Fruit fly (Drosophila melanogaster) whole organism, embryonic: ENCODE measurements around the gene grass.
A peak's percentile ranks its signal among the peaks of the same experiment; 100 is the strongest.

Source experiments
- Atf6 ChIP-seq: fragments of 200-800 bp; sonication (Bioruptor generic); IDR thresholded peaks from 2 replicates; pipeline ENCODE4 v1.3.6; 2022; ENCODE audit warnings: missing biosample characterization, missing genetic modification characterization
- B-H1 ChIP-seq: fragments of 200-800 bp; sonication (Bioruptor generic); IDR thresholded peaks from 3 replicates; pipeline ENCODE4 v1.3.6; 2022; ENCODE audit warnings: missing biosample characterization, missing genetic modification characterization
- BtbVII ChIP-seq: fragments of 200-800 bp; sonication (Bioruptor generic); optimal IDR thresholded peaks from 3 replicates; lab custom pipeline; 2017; ENCODE audit warnings: missing biosample characterization, mild to moderate bottlenecking, missing genetic modification characterization
- CG10462 ChIP-seq: fragments of 200-800 bp; sonication (Bioruptor generic); optimal IDR thresholded peaks from 2 replicates; lab custom pipeline; 2016; ENCODE audit warnings: missing biosample characterization, missing genetic modification characterization
- CG13287 ChIP-seq: fragments of 200-800 bp; sonication (Bioruptor generic); IDR thresholded peaks from 2 replicates; pipeline ENCODE4 v1.3.6; 2022; ENCODE audit warnings: missing biosample characterization, missing genetic modification characterization; ENCODE audit not compliant: partially characterized antibody
- CG14050 ChIP-seq: fragments of 200-800 bp; sonication (Bioruptor generic); IDR thresholded peaks from 3 replicates; pipeline ENCODE4 v1.3.6; 2022; ENCODE audit warnings: missing biosample characterization, missing genetic modification characterization
- CG14965 ChIP-seq: fragments of 200-800 bp; sonication (Bioruptor generic); optimal IDR thresholded peaks from 2 replicates; lab custom pipeline; 2016; ENCODE audit warnings: missing biosample characterization, missing genetic modification characterization, borderline replicate concordance
- CG18599 ChIP-seq: fragments of 200-800 bp; sonication (Bioruptor generic); optimal IDR thresholded peaks from 3 replicates; lab custom pipeline; 2017; ENCODE audit warnings: missing biosample characterization, missing genetic modification characterization, mild to moderate bottlenecking, moderate library complexity, missing genetic modification reagents
- CG2120 ChIP-seq: fragments of 200-800 bp; sonication (Bioruptor generic); optimal IDR thresholded peaks from 3 replicates; lab custom pipeline; 2016; ENCODE audit warnings: missing biosample characterization, missing genetic modification characterization
- CG32767 ChIP-seq: fragments of 200-800 bp; sonication (Bioruptor generic); IDR thresholded peaks from 2 replicates; pipeline ENCODE4 v1.3.6; 2022; ENCODE audit warnings: missing biosample characterization, missing genetic modification characterization
- CG3281 ChIP-seq: fragments of 200-800 bp; sonication (Bioruptor generic); optimal IDR thresholded peaks from 3 replicates; lab custom pipeline; 2017; ENCODE audit warnings: missing biosample characterization, mild to moderate bottlenecking, missing genetic modification characterization
- CG4360 ChIP-seq: fragments of 200-800 bp; sonication (Bioruptor generic); IDR thresholded peaks from 2 replicates; pipeline ENCODE4 v1.3.6; 2022; ENCODE audit warnings: missing biosample characterization, missing genetic modification characterization
- CG4617 ChIP-seq: fragments of 200-800 bp; sonication (Bioruptor generic); optimal IDR thresholded peaks from 3 replicates; lab custom pipeline; 2016; ENCODE audit warnings: missing biosample characterization, missing genetic modification characterization, borderline replicate concordance
- CG7786 ChIP-seq: fragments of 200-800 bp; sonication (Bioruptor generic); optimal IDR thresholded peaks from 2 replicates; lab custom pipeline; 2016; ENCODE audit warnings: missing biosample characterization, missing genetic modification characterization
- CG8281 ChIP-seq: fragments of 200-800 bp; sonication (Bioruptor generic); optimal IDR thresholded peaks from 2 replicates; lab custom pipeline; 2018; ENCODE audit warnings: missing biosample characterization, mild to moderate bottlenecking, missing genetic modification characterization, moderate library complexity
- D19B ChIP-seq: fragments of 200-800 bp; sonication (Bioruptor generic); optimal IDR thresholded peaks from 2 replicates; lab custom pipeline; 2017; ENCODE audit warnings: missing biosample characterization, mild to moderate bottlenecking, missing genetic modification characterization
- Dbx ChIP-seq: fragments of 200-800 bp; sonication (Bioruptor generic); IDR thresholded peaks from 3 replicates; pipeline ENCODE4 v1.3.6; 2022; ENCODE audit warnings: missing biosample characterization, missing genetic modification characterization
- Dip3 ChIP-seq: fragments of 200-800 bp; sonication (Bioruptor generic); optimal IDR thresholded peaks from 3 replicates; lab custom pipeline; 2016; ENCODE audit warnings: missing biosample characterization, missing genetic modification characterization
- Drgx ChIP-seq: fragments of 200-800 bp; sonication (Bioruptor generic); IDR thresholded peaks from 2 replicates; pipeline ENCODE4 v1.3.6; 2022; ENCODE audit warnings: missing biosample characterization, missing genetic modification characterization
- Hsf ChIP-seq: fragments of 200-800 bp; sonication (Bioruptor generic); optimal IDR thresholded peaks from 3 replicates; lab custom pipeline; 2016; ENCODE audit warnings: missing biosample characterization, missing genetic modification characterization
- Lhr ChIP-seq: fragments of 200-800 bp; sonication (Bioruptor generic); optimal IDR thresholded peaks from 3 replicates; lab custom pipeline; 2017; ENCODE audit warnings: mild to moderate bottlenecking, missing biosample characterization, missing genetic modification reagents, missing genetic modification characterization
- MESR4 ChIP-seq: fragments of 200-800 bp; sonication (Bioruptor generic); optimal IDR thresholded peaks from 2 replicates; lab custom pipeline; 2018; ENCODE audit warnings: missing biosample characterization, mild to moderate bottlenecking, missing genetic modification characterization, moderate library complexity
- Med ChIP-seq: fragments of 200-800 bp; sonication (Bioruptor generic); peaks from one replicate; lab custom pipeline; 2016; ENCODE audit warnings: missing biosample characterization, missing genetic modification characterization, mild to moderate bottlenecking, inconsistent platforms, moderate library complexity
- Meics ChIP-seq: fragments of 200-800 bp; sonication (Bioruptor generic); optimal IDR thresholded peaks from 2 replicates; lab custom pipeline; 2017; ENCODE audit warnings: missing biosample characterization, mild to moderate bottlenecking, missing genetic modification characterization
- NK7.1 ChIP-seq: fragments of 200-800 bp; sonication (Bioruptor generic); optimal IDR thresholded peaks from 3 replicates; lab custom pipeline; 2016; ENCODE audit warnings: missing biosample characterization, missing genetic modification characterization
- NfI ChIP-seq: fragments of 200-800 bp; sonication (Bioruptor generic); optimal IDR thresholded peaks from 3 replicates; lab custom pipeline; 2018; ENCODE audit warnings: missing biosample characterization, mild to moderate bottlenecking, missing genetic modification characterization, moderate library complexity
- Trl ChIP-seq, 3 experiments: fragments of >200 bp in 2 of 3; fragments of 200-800 bp in 1 of 3; sonication (Bioruptor generic) in 1 of 3; optimal IDR thresholded peaks; 2 replicates in 1 of 3; 3 replicates in 2 of 3; lab custom pipeline; 2016 to 2017; ENCODE audit warnings: missing biosample characterization in 1 of 3, missing genetic modification characterization in 1 of 3
- br ChIP-seq: fragments of >200 bp; optimal IDR thresholded peaks from 2 replicates; lab custom pipeline; 2017
- cwo ChIP-seq: fragments of 200-800 bp; sonication (Bioruptor generic); optimal IDR thresholded peaks from 3 replicates; lab custom pipeline; 2017; ENCODE audit warnings: missing biosample characterization, missing genetic modification characterization, mild to moderate bottlenecking, moderate library complexity, missing genetic modification reagents
- dmrt99B ChIP-seq: fragments of 200-800 bp; sonication (Bioruptor generic); optimal IDR thresholded peaks from 2 replicates; lab custom pipeline; 2018; ENCODE audit warnings: missing biosample characterization, mild to moderate bottlenecking, missing genetic modification characterization, moderate library complexity
- dysf ChIP-seq: fragments of 200-800 bp; sonication (Bioruptor generic); IDR thresholded peaks from 3 replicates; pipeline ENCODE4 v1.3.6; 2022; ENCODE audit warnings: missing biosample characterization, missing genetic modification characterization
- fu2 ChIP-seq: fragments of 200-800 bp; sonication (Bioruptor generic); optimal IDR thresholded peaks from 2 replicates; lab custom pipeline; 2016; ENCODE audit warnings: missing biosample characterization, missing genetic modification characterization
- gce ChIP-seq: fragments of 200-800 bp; sonication (Bioruptor generic); IDR thresholded peaks from 3 replicates; pipeline ENCODE4 v1.3.6; 2022; ENCODE audit warnings: missing biosample characterization, missing genetic modification characterization
- hkb ChIP-seq, 2 experiments: fragments of 200-800 bp in 1 of 2; fragments of >200 bp in 1 of 2; sonication (Bioruptor generic) in 1 of 2; IDR thresholded peaks in 1 of 2; optimal IDR thresholded peaks in 1 of 2; 2 replicates each; pipeline versions ENCODE4 v1.3.6 to Lab custom; 2017 to 2022; ENCODE audit warnings: missing biosample characterization in 1 of 2, missing genetic modification characterization in 1 of 2
- insv ChIP-seq, 2 experiments: fragments of 200-800 bp; sonication (Bioruptor generic); optimal IDR thresholded peaks; 3 replicates each; lab custom pipeline; 2016 to 2018; ENCODE audit warnings: missing biosample characterization in 2 of 2, missing genetic modification characterization in 2 of 2
- kay ChIP-seq: fragments of 200-800 bp; sonication (Bioruptor generic); optimal IDR thresholded peaks from 2 replicates; lab custom pipeline; 2016; ENCODE audit warnings: missing biosample characterization, missing genetic modification characterization
- lab ChIP-seq: fragments of 200-800 bp; sonication (Bioruptor generic); optimal IDR thresholded peaks from 3 replicates; lab custom pipeline; 2017; ENCODE audit warnings: missing biosample characterization, missing genetic modification characterization, mild to moderate bottlenecking, moderate library complexity, missing genetic modification reagents
- maf-S ChIP-seq: fragments of 200-800 bp; sonication (Bioruptor generic); optimal IDR thresholded peaks from 2 replicates; lab custom pipeline; 2016; ENCODE audit warnings: missing biosample characterization, missing genetic modification characterization
- otp ChIP-seq: fragments of 200-800 bp; sonication (Bioruptor generic); IDR thresholded peaks from 3 replicates; pipeline ENCODE4, ENCODE4 v1.3.6; 2022; ENCODE audit warnings: missing biosample characterization, missing genetic modification characterization
- pan ChIP-seq, 4 experiments: fragments of >200 bp in 3 of 4; fragments of 200-800 bp in 1 of 4; sonication (Bioruptor generic) in 1 of 4; optimal IDR thresholded peaks in 3 of 4; IDR thresholded peaks in 1 of 4; 2 replicates each; pipeline versions ENCODE4 v1.3.6 to Lab custom; 2017 to 2022; ENCODE audit warnings: missing biosample characterization in 2 of 4, missing genetic modification characterization in 2 of 4, mixed read lengths in 1 of 4
- pnt ChIP-seq: fragments of 200-800 bp; sonication (Bioruptor generic); optimal IDR thresholded peaks from 3 replicates; lab custom pipeline; 2016; ENCODE audit warnings: missing biosample characterization, missing genetic modification characterization
- ranshi ChIP-seq: fragments of 200-800 bp; sonication (Bioruptor generic); IDR thresholded peaks from 2 replicates; pipeline ENCODE4 v1.3.6; 2022; ENCODE audit warnings: missing biosample characterization, missing genetic modification characterization
- schlank ChIP-seq: fragments of 200-800 bp; sonication (Bioruptor generic); optimal IDR thresholded peaks from 2 replicates; lab custom pipeline; 2018; ENCODE audit warnings: missing biosample characterization, mild to moderate bottlenecking, missing genetic modification characterization
- so ChIP-seq: fragments of 200-800 bp; sonication (Bioruptor generic); IDR thresholded peaks from 3 replicates; pipeline ENCODE4 v1.3.6; 2022; ENCODE audit warnings: missing biosample characterization, missing genetic modification characterization
- tio ChIP-seq: fragments of 200-800 bp; sonication (Bioruptor generic); optimal IDR thresholded peaks from 2 replicates; lab custom pipeline; 2017; ENCODE audit warnings: missing biosample characterization, missing genetic modification characterization, inconsistent platforms
- trh ChIP-seq: fragments of 200-800 bp; sonication (Bioruptor generic); optimal IDR thresholded peaks from 2 replicates; lab custom pipeline; 2016; ENCODE audit warnings: missing biosample characterization, missing genetic modification characterization
- zen ChIP-seq: fragments of 200-800 bp; sonication (Bioruptor generic); optimal IDR thresholded peaks from 3 replicates; lab custom pipeline; 2018; ENCODE audit warnings: missing biosample characterization, mild to moderate bottlenecking, missing genetic modification characterization, moderate library complexity

The grass gene

dm6 chr3R:27129580-27130385, 28.0 kb upstream of the grass start (continued):
- no peak for TF ChIP-seq maf-S
- peak; percentile 74 for TF ChIP-seq Drgx (GFP tag; lab: Robert Waterston, UW)
- TF ChIP-seq kay (GFP tag; lab: Kevin White, UChicago): peak; percentile 4
- TF ChIP-seq fu2: no peak
- TF ChIP-seq dysf (GFP tag; lab: Robert Waterston, UW): peak; percentile 66; the same call in 2 of the 3 replicates
- no peak for TF ChIP-seq Trl (optimal IDR thresholded peaks at IDR 0.05; lab: Kevin White, UChicago)
- no peak for TF ChIP-seq Trl (GFP tag; optimal IDR thresholded peaks at IDR 0.05; lab: Kevin White, UChicago)
- no peak for TF ChIP-seq CG4617 (GFP tag; lab: Kevin White, UChicago)
- peak; percentile 27 for TF ChIP-seq Dip3 (GFP tag; lab: Kevin White, UChicago)
- TF ChIP-seq CG10462 (GFP tag; lab: Kevin White, UChicago): no peak
- TF ChIP-seq insv (GFP tag; optimal IDR thresholded peaks at IDR 0.05; lab: Kevin White, UChicago): no peak
- no peak for TF ChIP-seq gce (GFP tag; lab: Robert Waterston, UW)
- no peak for TF ChIP-seq BtbVII
- peak; percentile 18 for TF ChIP-seq dmrt99B (tag; lab: Kevin White, UChicago)
- TF ChIP-seq D19B (GFP tag; lab: Kevin White, UChicago): peak; percentile 90
- no peak for TF ChIP-seq tio (GFP tag; lab: Kevin White, UChicago)
- TF ChIP-seq CG2120 (GFP tag; lab: Kevin White, UChicago): peak; percentile 64
- TF ChIP-seq NK7.1 (GFP tag; lab: Kevin White, UChicago): no peak
- peak; percentile 17; the same call in 1 of the 2 replicates for TF ChIP-seq CG13287 (GFP tag; lab: Robert Waterston, UW)
- no peak for TF ChIP-seq zen (tag; lab: Kevin White, UChicago)
- peak; percentile 39; the same call in 1 of the 3 replicates for TF ChIP-seq so (GFP tag; lab: Robert Waterston, UW)
- TF ChIP-seq lab (GFP tag; lab: Kevin White, UChicago): peak; percentile 25
- no peak; the same call in 1 of the 2 replicates for TF ChIP-seq Atf6 (GFP tag; lab: Robert Waterston, UW)
- TF ChIP-seq cwo: peak; percentile 75
- TF ChIP-seq CG18599 (GFP tag; lab: Kevin White, UChicago): peak; percentile 29
- 0 out of 3 replicates have a peak, but pooled peaks have one; percentile 14 for TF ChIP-seq Dbx (GFP tag; lab: Robert Waterston, UW)
- no peak for TF ChIP-seq hkb (optimal IDR thresholded peaks at IDR 0.05; lab: Kevin White, UChicago)
- peak; percentile 39; the same call in 1 of the 2 replicates for TF ChIP-seq hkb (GFP tag; IDR thresholded peaks at IDR 0.05; lab: Robert Waterston, UW)
- no peak for TF ChIP-seq schlank (tag; lab: Kevin White, UChicago)
- no peak for TF ChIP-seq CG32767 (GFP tag; lab: Robert Waterston, UW)
- peak; percentile 41 for TF ChIP-seq CG7786 (GFP tag; lab: Kevin White, UChicago)
- TF ChIP-seq Meics: peak; percentile 54
- TF ChIP-seq Med (GFP tag; lab: Kevin White, UChicago): peak; percentile 88
- no peak for TF ChIP-seq CG8281 (tag; lab: Kevin White, UChicago)
- TF ChIP-seq CG14050 (GFP tag; lab: Robert Waterston, UW): peak; percentile 42; the same call in 2 of the 3 replicates
- TF ChIP-seq pnt (GFP tag; lab: Kevin White, UChicago): no peak
- TF ChIP-seq trh (GFP tag; lab: Kevin White, UChicago): peak; percentile 10
- no peak for TF ChIP-seq CG4360 (GFP tag; lab: Robert Waterston, UW)
- TF ChIP-seq pan (optimal IDR thresholded peaks at IDR 0.05; lab: Kevin White, UChicago): no peak
- TF ChIP-seq pan (GFP tag; optimal IDR thresholded peaks at IDR 0.05 in 1 of 2, IDR thresholded peaks at IDR 0.05 in 1 of 2): no peak
- TF ChIP-seq CG14965 (GFP tag; lab: Kevin White, UChicago): no peak
- TF ChIP-seq br (lab: Kevin White, UChicago): no peak
- TF ChIP-seq B-H1 (GFP tag; lab: Robert Waterston, UW): peak; percentile 17; the same call in 1 of the 3 replicates
- 0 out of 2 replicates have a peak, but pooled peaks have one; percentile 3 for TF ChIP-seq ranshi (GFP tag; lab: Robert Waterston, UW)
- TF ChIP-seq MESR4 (GFP tag; lab: Kevin White, UChicago): no peak
- peak; percentile 47 for TF ChIP-seq CG3281 (GFP tag; lab: Kevin White, UChicago)
- peak; percentile 6 for TF ChIP-seq Hsf (GFP tag; lab: Kevin White, UChicago)
- TF ChIP-seq Lhr: no peak
- no peak for TF ChIP-seq NfI (GFP tag; lab: Kevin White, UChicago)
- no peak; the same call in 2 of the 3 replicates for TF ChIP-seq otp (GFP tag; lab: Robert Waterston, UW)
